Worm (Caenorhabditis elegans) whole organism, L1 larva: ENCODE measurements around the gene nspc-9.

Source experiments
- C16A3.4 ChIP-seq: fragments of 150-350 bp; optimal IDR thresholded peaks from 2 replicates; lab custom pipeline; 2014; ENCODE audit warnings: missing biosample characterization, missing genetic modification characterization
- aha-1 ChIP-seq: fragments of 150-350 bp; optimal IDR thresholded peaks from 2 replicates; lab custom pipeline; 2014; ENCODE audit warnings: missing biosample characterization, missing genetic modification characterization
- alr-1 ChIP-seq: fragments of 200-800 bp; sonication (Bioruptor generic); optimal IDR thresholded peaks from 2 replicates; lab custom pipeline; 2018; ENCODE audit warnings: borderline replicate concordance, mild to moderate bottlenecking, missing genetic modification characterization, missing compliant biosample characterization
- ceh-63 ChIP-seq: fragments of 200-800 bp; sonication (Bioruptor generic); optimal IDR thresholded peaks from 2 replicates; lab custom pipeline; 2018; ENCODE audit warnings: mild to moderate bottlenecking, missing genetic modification characterization, missing compliant biosample characterization
- ceh-82 ChIP-seq, 3 experiments: fragments of 150-350 bp in 1 of 3; sonication (generic microtip) in 2 of 3; optimal IDR thresholded peaks; 2 replicates each; lab custom pipeline; 2014 to 2017; ENCODE audit warnings: missing biosample characterization in 3 of 3, missing genetic modification characterization in 3 of 3
- ceh-88 ChIP-seq: fragments of 200-800 bp; sonication (Bioruptor generic); IDR thresholded peaks from 2 replicates; pipeline ENCODE4 v1.3.6; 2022; ENCODE audit warnings: missing genetic modification characterization, missing compliant biosample characterization
- ces-1 ChIP-seq: fragments of 150-350 bp; optimal IDR thresholded peaks from 2 replicates; lab custom pipeline; 2014; ENCODE audit warnings: missing biosample characterization, missing genetic modification reagents, missing genetic modification characterization
- dsc-1 ChIP-seq: sonication (generic microtip); optimal IDR thresholded peaks from 2 replicates; lab custom pipeline; 2016; ENCODE audit warnings: mild to moderate bottlenecking, missing genetic modification characterization, missing compliant biosample characterization
- efl-1 ChIP-seq, 4 experiments: fragments of 150-350 bp; optimal IDR thresholded peaks in 3 of 4; peaks in 1 of 4; 1 replicate in 1 of 4; 2 replicates in 3 of 4; lab custom pipeline; 2014; ENCODE audit warnings: missing biosample characterization in 2 of 4, missing genetic modification characterization in 2 of 4, missing genetic modification reagents in 2 of 4
- elt-2 ChIP-seq: sonication (generic microtip); optimal IDR thresholded peaks from 2 replicates; lab custom pipeline; 2016; ENCODE audit warnings: missing genetic modification characterization, mild to moderate bottlenecking, inconsistent platforms, missing compliant biosample characterization, missing genetic modification reagents
- fkh-10 ChIP-seq: sonication (generic microtip); optimal IDR thresholded peaks from 2 replicates; lab custom pipeline; 2017; ENCODE audit warnings: missing biosample characterization, missing genetic modification reagents, missing genetic modification characterization
- grh-1 ChIP-seq: fragments of 200-800 bp; sonication (Bioruptor generic); IDR thresholded peaks from 2 replicates; pipeline ENCODE4 v1.3.6; 2022; ENCODE audit warnings: missing genetic modification reagents, missing genetic modification characterization, missing compliant biosample characterization
- hpl-2 ChIP-seq: fragments of 150-350 bp; optimal IDR thresholded peaks from 2 replicates; lab custom pipeline; 2014; ENCODE audit warnings: missing biosample characterization, missing genetic modification reagents, missing genetic modification characterization
- irx-1 ChIP-seq: sonication (generic microtip); optimal IDR thresholded peaks from 2 replicates; lab custom pipeline; 2016; ENCODE audit warnings: missing genetic modification characterization, missing compliant biosample characterization
- isw-1 ChIP-seq: fragments of 200-800 bp; sonication (Bioruptor generic); IDR thresholded peaks from 2 replicates; pipeline ENCODE4 v1.3.6; 2022; ENCODE audit warnings: missing genetic modification characterization, missing compliant biosample characterization
- jun-1 ChIP-seq: fragments of 150-350 bp; optimal IDR thresholded peaks from 2 replicates; lab custom pipeline; 2014; ENCODE audit warnings: missing biosample characterization, missing genetic modification reagents, missing genetic modification characterization
- lin-14 ChIP-seq: fragments of 200-800 bp; sonication (Bioruptor generic); optimal IDR thresholded peaks from 2 replicates; lab custom pipeline; 2018; ENCODE audit warnings: mild to moderate bottlenecking, missing genetic modification characterization, moderate library complexity, missing compliant biosample characterization
- lin-35 ChIP-seq, 2 experiments: fragments of 150-350 bp; optimal IDR thresholded peaks; 2 replicates each; lab custom pipeline; 2014; ENCODE audit warnings: missing biosample characterization in 2 of 2, missing genetic modification characterization in 2 of 2, missing genetic modification reagents in 2 of 2
- lir-3 ChIP-seq: sonication (generic microtip); optimal IDR thresholded peaks from 2 replicates; lab custom pipeline; 2016; ENCODE audit warnings: mild to moderate bottlenecking, missing genetic modification characterization, moderate library complexity, missing compliant biosample characterization; ENCODE audit not compliant: poor library complexity
- mab-9 ChIP-seq: fragments of 200-800 bp; sonication (Bioruptor generic); IDR thresholded peaks from 2 replicates; pipeline ENCODE4 v1.3.6; 2022; ENCODE audit warnings: missing genetic modification reagents, missing genetic modification characterization, missing compliant biosample characterization
- nhr-19 ChIP-seq: fragments of 200-800 bp; sonication (Bioruptor generic); conservative IDR thresholded peaks from 2 replicates; pipeline ENCODE4 v1.3.6; 2022; ENCODE audit warnings: missing genetic modification characterization, missing compliant biosample characterization
- nhr-20 ChIP-seq: sonication (generic microtip); optimal IDR thresholded peaks from 2 replicates; lab custom pipeline; 2016; ENCODE audit warnings: mild to moderate bottlenecking, missing genetic modification characterization, missing compliant biosample characterization
- nhr-28 ChIP-seq: fragments of 150-350 bp; optimal IDR thresholded peaks from 2 replicates; lab custom pipeline; 2014; ENCODE audit warnings: missing biosample characterization, missing genetic modification characterization
- nhr-47 ChIP-seq: sonication (generic microtip); optimal IDR thresholded peaks from 2 replicates; lab custom pipeline; 2016; ENCODE audit warnings: mild to moderate bottlenecking, missing genetic modification characterization, moderate library complexity, missing compliant biosample characterization
- nhr-71 ChIP-seq: sonication (generic microtip); optimal IDR thresholded peaks from 2 replicates; lab custom pipeline; 2016; ENCODE audit warnings: mild to moderate bottlenecking, missing genetic modification characterization, moderate library complexity, missing compliant biosample characterization
- nhr-76 ChIP-seq: sonication (generic microtip); optimal IDR thresholded peaks from 2 replicates; lab custom pipeline; 2017; ENCODE audit warnings: missing biosample characterization, missing genetic modification characterization
- nhr-85 ChIP-seq: sonication (generic microtip); peaks from one replicate; lab custom pipeline; 2016; ENCODE audit warnings: missing genetic modification characterization, inconsistent platforms, missing compliant biosample characterization
- nhr-90 ChIP-seq: sonication (generic microtip); optimal IDR thresholded peaks from 2 replicates; lab custom pipeline; 2016; ENCODE audit warnings: mild to moderate bottlenecking, missing genetic modification characterization, missing compliant biosample characterization; ENCODE audit not compliant: poor library complexity
- rnt-1 ChIP-seq: sonication (generic microtip); optimal IDR thresholded peaks from 2 replicates; lab custom pipeline; 2016; ENCODE audit warnings: mild to moderate bottlenecking, missing genetic modification characterization, moderate library complexity, missing compliant biosample characterization
- skn-1 ChIP-seq: fragments of 150-350 bp; optimal IDR thresholded peaks from 2 replicates; lab custom pipeline; 2014; ENCODE audit warnings: missing biosample characterization, missing genetic modification characterization
- snu-23 ChIP-seq: sonication (generic microtip); optimal IDR thresholded peaks from 2 replicates; lab custom pipeline; 2016; ENCODE audit warnings: missing genetic modification characterization, missing compliant biosample characterization
- swsn-7 ChIP-seq: sonication (generic microtip); optimal IDR thresholded peaks from 2 replicates; lab custom pipeline; 2016; ENCODE audit warnings: missing genetic modification characterization, missing compliant biosample characterization
- tbx-2 ChIP-seq: sonication (generic microtip); optimal IDR thresholded peaks from 2 replicates; lab custom pipeline; 2016; ENCODE audit warnings: missing genetic modification characterization, missing compliant biosample characterization
- tlp-1 ChIP-seq: fragments of 150-350 bp; optimal IDR thresholded peaks from 2 replicates; lab custom pipeline; 2014; ENCODE audit warnings: missing biosample characterization, missing genetic modification characterization
- zip-4 ChIP-seq: fragments of 200-800 bp; sonication (Bioruptor generic); optimal IDR thresholded peaks from 2 replicates; lab custom pipeline; 2018; ENCODE audit warnings: mild to moderate bottlenecking, missing genetic modification characterization, moderate library complexity, missing compliant biosample characterization
- ztf-11 ChIP-seq, 2 experiments: sonication (generic microtip); optimal IDR thresholded peaks; 2 replicates each; lab custom pipeline; 2016 to 2017; ENCODE audit warnings: missing genetic modification characterization in 2 of 2, missing biosample characterization in 1 of 2, missing compliant biosample characterization in 1 of 2

Gene nspc-9

DNA sequence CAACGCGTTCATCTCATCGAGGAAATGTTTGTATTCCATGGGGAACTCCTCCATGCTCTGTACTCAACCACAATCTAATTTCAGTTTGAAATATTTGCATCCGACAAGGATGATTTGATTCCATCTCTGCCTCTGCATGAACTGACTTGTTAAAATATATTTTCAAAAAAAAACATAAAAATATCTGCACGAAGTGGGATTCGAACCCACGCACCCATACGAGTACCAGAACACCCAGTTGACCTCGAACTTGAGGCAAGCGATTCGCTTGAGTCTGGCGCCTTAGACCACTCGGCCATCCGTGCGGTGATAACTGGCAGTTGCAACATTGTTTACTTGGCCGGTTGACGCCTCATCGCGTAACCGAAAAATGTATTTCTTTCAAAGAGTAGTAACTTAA lies 4.6 kb upstream of the nspc-9 start (continued):
- TF ChIP-seq zip-4 (GFP tag; lab: Kevin White, UChicago) (no peak), nhr-76 (no peak), alr-1 (no peak)

DNA sequence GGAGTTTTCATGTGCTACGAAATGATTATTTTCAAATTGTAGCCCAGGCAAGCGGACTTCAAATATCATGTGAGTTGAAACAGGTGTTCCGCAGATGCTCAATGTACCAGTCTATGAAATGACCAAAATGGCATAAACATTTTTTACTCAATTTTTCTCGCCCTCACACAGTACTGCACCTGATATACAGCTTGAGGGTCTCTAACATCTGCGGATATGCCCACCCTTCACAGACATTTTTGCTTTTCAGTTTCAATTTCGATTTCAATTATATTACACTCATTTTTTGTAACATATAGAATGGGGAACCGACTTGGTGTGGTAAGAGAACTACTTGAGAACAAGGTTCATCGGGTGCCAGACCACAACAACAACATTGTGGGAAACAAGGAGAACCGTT lies 3.5 kb upstream of the nspc-9 start, which contains the start of gene F42F12.11:
F42F12.11 (plus strand) TSS at position 301 of the 400 bp plus-strand sequence.
- TF ChIP-seq nhr-28 (tag; lab: Kevin White, UChicago) (no peak), swsn-7 (tag; lab: Kevin White, UChicago) (no peak), fkh-10 (no peak), elt-2 (tag; lab: Kevin White, UChicago) (no peak), irx-1 (tag; lab: Kevin White, UChicago) (no peak), grh-1 (GFP tag; lab: Robert Waterston, UW) (no peak), dsc-1 (no peak)

DNA sequence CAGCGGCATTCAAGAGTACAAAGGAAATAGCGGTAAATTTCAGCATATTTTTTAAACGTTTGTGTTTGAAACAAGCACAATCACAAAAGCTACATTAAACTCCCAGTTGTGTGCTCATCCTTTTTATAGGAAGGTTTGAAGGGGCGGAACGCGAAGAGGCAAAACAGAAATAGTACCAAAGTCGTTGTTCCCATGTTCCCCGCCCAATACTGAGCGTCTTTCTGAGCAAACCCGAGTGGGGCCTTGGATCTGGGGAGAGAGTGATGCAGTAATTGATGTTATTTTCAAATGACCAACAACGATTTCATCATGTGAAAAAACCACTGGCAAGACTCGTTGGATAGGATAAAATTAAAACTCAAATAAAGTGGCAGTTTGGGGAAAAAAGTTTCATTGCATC lies 1.8 kb downstream of the nspc-9 start, which contains the start of gene zig-2:
zig-2 (minus strand) TSS at position 101 of the 400 bp plus-strand sequence.
- no peak for TF ChIP-seq ceh-88 (GFP tag; lab: Robert Waterston, UW)
- no peak for TF ChIP-seq grh-1 (GFP tag; lab: Robert Waterston, UW)
- no peak for TF ChIP-seq lir-3 (tag; lab: Kevin White, UChicago)
- TF ChIP-seq rnt-1 (tag; lab: Kevin White, UChicago): no peak
- no peak for TF ChIP-seq hpl-2 (GFP tag; lab: Kevin White, UChicago)
- TF ChIP-seq ztf-11 (tag; optimal IDR thresholded peaks at IDR 0.05; lab: Kevin White, UChicago): no peak
- TF ChIP-seq tbx-2 (tag; lab: Kevin White, UChicago): no peak
- TF ChIP-seq lin-14 (GFP tag; lab: Kevin White, UChicago): no peak
- no peak for TF ChIP-seq tlp-1 (tag; lab: Kevin White, UChicago)
- TF ChIP-seq ceh-63 (GFP tag; lab: Kevin White, UChicago): no peak
- TF ChIP-seq ces-1 (GFP tag; lab: Kevin White, UChicago): no peak
- no peak for TF ChIP-seq lin-35 (GFP tag; optimal IDR thresholded peaks at IDR 0.05; lab: Kevin White, UChicago)
- no peak for TF ChIP-seq nhr-20 (tag; lab: Kevin White, UChicago)
- TF ChIP-seq isw-1: no peak
- TF ChIP-seq skn-1 (tag; lab: Kevin White, UChicago): no peak
- no peak for TF ChIP-seq mab-9 (GFP tag; lab: Robert Waterston, UW)
- no peak for TF ChIP-seq aha-1
- TF ChIP-seq ceh-82 (tag; optimal IDR thresholded peaks at IDR 0.05; lab: Kevin White, UChicago): no peak

DNA sequence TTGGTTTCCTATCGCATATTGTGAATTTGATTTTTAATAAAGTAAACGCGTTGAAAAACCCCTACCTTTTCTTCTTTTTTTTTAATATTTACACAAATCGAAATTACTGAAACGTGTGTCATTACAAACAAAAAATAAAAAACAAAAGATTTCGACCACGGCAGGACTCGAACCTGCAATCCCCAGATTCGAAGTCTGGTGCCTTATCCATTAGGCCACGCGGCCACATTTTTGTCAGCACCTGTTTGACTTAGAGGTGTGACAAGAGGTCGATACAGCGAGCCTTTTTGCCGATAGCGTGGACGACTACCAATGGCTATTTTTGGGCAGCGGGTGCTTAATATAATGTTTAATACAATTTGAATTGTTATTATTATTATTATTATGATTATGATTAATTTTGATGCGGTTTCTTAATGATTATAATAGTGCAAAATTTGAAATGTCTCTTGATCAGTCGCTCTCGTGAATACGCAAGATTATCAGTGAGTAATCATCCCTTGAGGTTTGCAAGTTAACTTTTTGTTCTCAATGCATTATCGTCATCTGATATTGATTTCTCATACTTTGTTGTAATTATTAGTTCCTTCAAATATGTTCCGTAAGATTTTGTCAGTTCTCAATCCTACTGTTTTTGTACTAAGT lies 5.2 kb downstream of the nspc-9 start, which contains the start of gene srd-44:
srd-44 (plus strand) TSS at position 595 of the 645 bp plus-strand sequence.
- TF ChIP-seq isw-1 (no peak), efl-1 (optimal IDR thresholded peaks at IDR 0.05; lab: Kevin White, UChicago) (no peak), efl-1 (GFP tag; optimal IDR thresholded peaks at IDR 0.05 in 1 of 2; lab: Kevin White, UChicago) (peak in 1 of 2 experiments; percentile 58), snu-23 (peak; percentile 50), nhr-19 (GFP tag; lab: Robert Waterston, UW) (0 out of 2 replicates have a peak, but pooled peaks have one; percentile 10), nhr-90 (peak; percentile 33), nhr-47 (peak; percentile 13), ztf-11 (tag; optimal IDR thresholded peaks at IDR 0.05; lab: Kevin White, UChicago) (no peak), jun-1 (tag; lab: Kevin White, UChicago) (no peak), nhr-71 (tag; lab: Kevin White, UChicago) (peak; percentile 31), lir-3 (tag; lab: Kevin White, UChicago) (peak; percentile 48), C16A3.4 (tag; lab: Kevin White, UChicago) (peak; percentile 19), nhr-85 (peak; percentile 40), nhr-20 (tag; lab: Kevin White, UChicago) (peak; percentile 29)
- TF ChIP-seq, all 84 proteins: peak for 10
